Fruit fly (Drosophila melanogaster): Measurements from ENCODE around the gene CG13887.

dm6 chr3L:804557-805260 is 33.0 kb upstream of the CG13887 start:
- TF ChIP-seq psq (optimal IDR thresholded peaks at IDR 0.05) = no peak
- no peak for TF ChIP-seq Myc (optimal IDR thresholded peaks at IDR 0.05)
- TF ChIP-seq ttk (optimal IDR thresholded peaks at IDR 0.05) = no peak
- TF ChIP-seq insv (optimal IDR thresholded peaks at IDR 0.05) = no peak
- no peak for TF ChIP-seq h (optimal IDR thresholded peaks at IDR 0.05)

All from Kc167 (cell line).